Worm (Caenorhabditis elegans) whole organism, L4 larva: ENCODE results near the gene mdt-6.

Experiments used
- ZK546.5 ChIP-seq, 2 experiments: sonication (generic microtip); optimal IDR thresholded peaks; 2 replicates each; lab custom pipeline; 2017; ENCODE audit warnings: missing biosample characterization in 2 of 2, missing genetic modification characterization in 2 of 2
- lin-39 ChIP-seq: fragments of 150-350 bp; optimal IDR thresholded peaks from 2 replicates; lab custom pipeline; 2014; ENCODE audit warnings: missing biosample characterization, missing genetic modification reagents, missing genetic modification characterization
- lsy-2 ChIP-seq, 2 experiments: fragments of 150-350 bp in 1 of 2; sonication (generic microtip) in 1 of 2; optimal IDR thresholded peaks; 2 replicates each; lab custom pipeline; 2014 to 2017; ENCODE audit warnings: missing biosample characterization in 2 of 2, missing genetic modification characterization in 2 of 2
- mdl-1 ChIP-seq, 2 experiments: fragments of 150-350 bp in 1 of 2; sonication (generic microtip) in 1 of 2; optimal IDR thresholded peaks; 2 replicates each; lab custom pipeline; 2014 to 2017; ENCODE audit warnings: missing biosample characterization in 2 of 2, missing genetic modification characterization in 2 of 2
- mxl-3 ChIP-seq: fragments of 200-800 bp; sonication (Bioruptor generic); optimal IDR thresholded peaks from 2 replicates; lab custom pipeline; 2018; ENCODE audit warnings: mild to moderate bottlenecking, missing genetic modification characterization, missing compliant biosample characterization
- skn-1 ChIP-seq: fragments of 150-350 bp; optimal IDR thresholded peaks from 2 replicates; lab custom pipeline; 2014; ENCODE audit warnings: missing biosample characterization, missing genetic modification characterization
- snpc-1.2 ChIP-seq: fragments of 200-800 bp; sonication (Bioruptor generic); IDR thresholded peaks from 2 replicates; pipeline ENCODE4 v1.3.6; 2022; ENCODE audit warnings: missing genetic modification reagents, missing genetic modification characterization, missing compliant biosample characterization

DNA sequence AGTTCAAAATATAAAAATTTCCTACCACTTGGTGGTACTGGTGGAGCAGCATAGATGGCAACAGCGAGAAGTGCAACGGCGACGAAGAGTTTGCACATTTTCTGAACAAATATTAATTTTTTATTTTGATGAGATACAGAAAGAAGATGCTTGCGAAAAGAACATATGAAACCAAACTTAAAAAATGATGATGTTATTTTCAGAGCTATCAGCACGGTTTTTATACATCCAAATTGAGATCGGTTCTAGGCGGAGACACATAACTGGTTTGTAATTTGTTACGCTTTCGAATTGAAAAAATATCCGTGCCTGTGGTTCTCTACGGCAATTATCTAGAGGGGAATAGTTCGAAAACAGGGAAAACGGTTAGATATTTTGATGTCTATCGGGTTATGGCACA lies 6.3 kb downstream of the mdt-6 start, which contains the start of gene txt-17:
- no peak for TF ChIP-seq skn-1 (tag; lab: Kevin White, UChicago)
- TF ChIP-seq snpc-1.2 (GFP tag; lab: Robert Waterston, UW) = no peak
- no peak for TF ChIP-seq mxl-3 (GFP tag; lab: Kevin White, UChicago)
- no peak for TF ChIP-seq mdl-1 (tag; optimal IDR thresholded peaks at IDR 0.05; lab: Kevin White, UChicago)
- no peak for TF ChIP-seq ZK546.5 (tag; optimal IDR thresholded peaks at IDR 0.05; lab: Kevin White, UChicago)
- no peak for TF ChIP-seq lsy-2 (tag; optimal IDR thresholded peaks at IDR 0.05; lab: Kevin White, UChicago)
- TF ChIP-seq lin-39 (tag; lab: Kevin White, UChicago) = no peak
